Worm (Caenorhabditis elegans): ENCODE results near the gene C17G10.6.

Gene C17G10.6

ce11 chrII:5607756-5608155 lies 4.7 kb upstream of the C17G10.6 start, which contains the start of gene C17G10.7:
C17G10.7 (minus strand) TSS chrII:5607856.
- TF ChIP-seq ets-7 (tag; optimal IDR thresholded peaks at IDR 0.05) (no peak), hnd-1 (tag; optimal IDR thresholded peaks at IDR 0.05) (no peak), tbx-11 (GFP tag; IDR thresholded peaks at IDR 0.05) (no peak), ceh-36 (tag; optimal IDR thresholded peaks at IDR 0.05) (no peak)

- TF ChIP-seq hmg-4 (GFP tag; optimal IDR thresholded peaks at IDR 0.05): no peak
- no peak for TF ChIP-seq pes-1 (GFP tag; IDR thresholded peaks at IDR 0.05)
- TF ChIP-seq flt-1 (GFP tag; IDR thresholded peaks at IDR 0.05): no peak
- TF ChIP-seq B0310.2 (tag; optimal IDR thresholded peaks at IDR 0.05): no peak
- TF ChIP-seq sea-1 (GFP tag; conservative IDR thresholded peaks at IDR 0.05): no peak
- TF ChIP-seq ceh-36 (tag; optimal IDR thresholded peaks at IDR 0.05): no peak
- TF ChIP-seq tbx-37 (GFP tag; conservative IDR thresholded peaks at IDR 0.05): no peak
Observed at ce11 chrII:5605538-5605945, 2.4 kb upstream of the C17G10.6 start.

ce11 chrII:5604441-5604840 lies 1.3 kb upstream of the C17G10.6 start:
- TF ChIP-seq flt-1 (GFP tag; IDR thresholded peaks at IDR 0.05) (no peak), tbx-11 (GFP tag; IDR thresholded peaks at IDR 0.05) (no peak), tra-4 (tag; optimal IDR thresholded peaks at IDR 0.05) (no peak), scrt-1 (GFP tag; IDR thresholded peaks at IDR 0.05) (no peak), aly-1 (tag; optimal IDR thresholded peaks at IDR 0.05) (no peak), hnd-1 (tag; optimal IDR thresholded peaks at IDR 0.05) (no peak), ceh-36 (tag; optimal IDR thresholded peaks at IDR 0.05) (no peak), ets-7 (tag; optimal IDR thresholded peaks at IDR 0.05) (no peak), ama-1 (optimal IDR thresholded peaks at IDR 0.05) (no peak), tbx-37 (GFP tag; conservative IDR thresholded peaks at IDR 0.05) (no peak), pes-1 (GFP tag; IDR thresholded peaks at IDR 0.05) (no peak), sea-1 (GFP tag; conservative IDR thresholded peaks at IDR 0.05) (no peak)

ce11 chrII:5599326-5600044 lies 3.6 kb downstream of the C17G10.6 start, which contains the start of gene C17G10.10:
C17G10.10 (minus strand) TSS chrII:5599376.
- TF ChIP-seq hmg-4 (GFP tag; optimal IDR thresholded peaks at IDR 0.05) (no peak), sea-1 (GFP tag; conservative IDR thresholded peaks at IDR 0.05) (0 out of 2 replicates have a peak, but pooled peaks have one; percentile 38)

ce11 chrII:5596247-5596646 lies 6.8 kb downstream of the C17G10.6 start, which contains the start of gene C17G10.1:
C17G10.1 (plus strand) TSS chrII:5596547.
- TF ChIP-seq tbx-11 (GFP tag; IDR thresholded peaks at IDR 0.05) (no peak), sea-1 (GFP tag; conservative IDR thresholded peaks at IDR 0.05) (no peak), scrt-1 (GFP tag; IDR thresholded peaks at IDR 0.05) (no peak), pes-1 (GFP tag; IDR thresholded peaks at IDR 0.05) (no peak), ceh-36 (tag; optimal IDR thresholded peaks at IDR 0.05) (no peak), aly-1 (tag; optimal IDR thresholded peaks at IDR 0.05) (no peak), flt-1 (GFP tag; IDR thresholded peaks at IDR 0.05) (no peak), ama-1 (optimal IDR thresholded peaks at IDR 0.05) (no peak), ceh-13 (GFP tag; optimal IDR thresholded peaks at IDR 0.05) (no peak), hmbx-1 (tag; optimal IDR thresholded peaks at IDR 0.05) (no peak), hmg-4 (GFP tag; optimal IDR thresholded peaks at IDR 0.05) (no peak), B0310.2 (tag; optimal IDR thresholded peaks at IDR 0.05) (no peak), hnd-1 (tag; optimal IDR thresholded peaks at IDR 0.05) (no peak), ets-7 (tag; optimal IDR thresholded peaks at IDR 0.05) (no peak), F13C5.2 (tag; optimal IDR thresholded peaks at IDR 0.05) (no peak), tbx-37 (GFP tag; conservative IDR thresholded peaks at IDR 0.05) (no peak)

- peak; percentile 19 for TF ChIP-seq ets-7 (tag; optimal IDR thresholded peaks at IDR 0.05)
- peak; percentile 56 for TF ChIP-seq pes-1 (GFP tag; IDR thresholded peaks at IDR 0.05)
- TF ChIP-seq hnd-1 (tag; optimal IDR thresholded peaks at IDR 0.05): no peak
Observed at ce11 chrII:5594210-5594764, 8.8 kb downstream of the C17G10.6 start, which contains the start of gene ttc-4. ttc-4 (plus strand) TSS chrII:5594714.

ce11 chrII:5593377-5593932 lies 9.6 kb downstream of the C17G10.6 start, which contains the start of gene cdc-14:
cdc-14 (minus strand) TSS chrII:5593427.
- TF ChIP-seq hmbx-1 (tag; optimal IDR thresholded peaks at IDR 0.05) (no peak), hnd-1 (tag; optimal IDR thresholded peaks at IDR 0.05) (no peak), F13C5.2 (tag; optimal IDR thresholded peaks at IDR 0.05) (peak; percentile 75), pes-1 (GFP tag; IDR thresholded peaks at IDR 0.05) (no peak), ceh-13 (GFP tag; optimal IDR thresholded peaks at IDR 0.05) (no peak), B0310.2 (tag; optimal IDR thresholded peaks at IDR 0.05) (no peak), hmg-4 (GFP tag; optimal IDR thresholded peaks at IDR 0.05) (peak; percentile 63)

ce11 chrII:5592857-5593256 lies 10.2 kb downstream of the C17G10.6 start:
- TF ChIP-seq tra-4 (tag; optimal IDR thresholded peaks at IDR 0.05) (no peak), flt-1 (GFP tag; IDR thresholded peaks at IDR 0.05) (no peak), ceh-13 (GFP tag; optimal IDR thresholded peaks at IDR 0.05) (no peak), ama-1 (optimal IDR thresholded peaks at IDR 0.05) (no peak), hmg-4 (GFP tag; optimal IDR thresholded peaks at IDR 0.05) (no peak), scrt-1 (GFP tag; IDR thresholded peaks at IDR 0.05) (no peak), aly-1 (tag; optimal IDR thresholded peaks at IDR 0.05) (no peak), hmbx-1 (tag; optimal IDR thresholded peaks at IDR 0.05) (no peak), tbx-11 (GFP tag; IDR thresholded peaks at IDR 0.05) (no peak), tbx-37 (GFP tag; conservative IDR thresholded peaks at IDR 0.05) (no peak), sea-1 (GFP tag; conservative IDR thresholded peaks at IDR 0.05) (no peak), F13C5.2 (tag; optimal IDR thresholded peaks at IDR 0.05) (no peak), B0310.2 (tag; optimal IDR thresholded peaks at IDR 0.05) (no peak)
